Worm (Caenorhabditis elegans): ENCODE data around the gene clec-55.

ce11 chrV:14480533-14480932, 1.5 kb downstream of the clec-55 start:
- TF ChIP-seq sptf-1 (tag; optimal IDR thresholded peaks at IDR 0.05) (no peak), nhr-76 (tag; optimal IDR thresholded peaks at IDR 0.05) (no peak), ceh-39 (tag; optimal IDR thresholded peaks at IDR 0.05) (no peak), elt-3 (tag; optimal IDR thresholded peaks at IDR 0.05) (no peak), lsy-2 (tag; optimal IDR thresholded peaks at IDR 0.05) (no peak), blmp-1 (tag; optimal IDR thresholded peaks at IDR 0.05) (no peak), ces-1 (GFP tag; optimal IDR thresholded peaks at IDR 0.05) (no peak), pha-4 (tag; optimal IDR thresholded peaks at IDR 0.05) (no peak), unc-62 (GFP tag; optimal IDR thresholded peaks at IDR 0.05) (no peak)
